Fruit fly (Drosophila melanogaster) whole organism, adult: Measurements from ENCODE around the gene CG31115.

ENCODE experiments used
- kay ChIP-seq: fragments of 200-800 bp; sonication (Bioruptor generic); peaks from one replicate; lab custom pipeline; 2016; ENCODE audit warnings: missing biosample characterization, missing genetic modification characterization, borderline replicate concordance
- pad ChIP-seq: fragments of 200-800 bp; sonication (Bioruptor generic); optimal IDR thresholded peaks from 3 replicates; lab custom pipeline; 2017; ENCODE audit warnings: missing biosample characterization, missing genetic modification characterization, mild to moderate bottlenecking, moderate library complexity, missing genetic modification reagents

dm6 chr3R:25056016-25056415 lies 19.3 kb downstream of the CG31115 start, which contains the start of the genes CG31111 and stac:
- peak; percentile 89 for TF ChIP-seq kay (GFP tag; lab: Kevin White, UChicago)
- no peak for TF ChIP-seq pad (GFP tag; lab: Kevin White, UChicago)
